Fruit fly (Drosophila melanogaster): Measurements from ENCODE around the gene Cox17.

Cox17 gene

dm6 chrX:15089146-15089698, 4.7 kb upstream of the Cox17 start, which contains the start of gene Rab3-GEF (continued):
- TF ChIP-seq en (GFP tag; optimal IDR thresholded peaks at IDR 0.05), result no peak
- TF ChIP-seq Max (GFP tag; optimal IDR thresholded peaks at IDR 0.05), result no peak
- no peak for TF ChIP-seq Dip2 (GFP tag; IDR thresholded peaks at IDR 0.05)
- TF ChIP-seq CG16779 (GFP tag; IDR thresholded peaks at IDR 0.05), result peak; percentile 64; the same call in 1 of the 2 replicates
- TF ChIP-seq prd (optimal IDR thresholded peaks at IDR 0.05), result no peak
- TF ChIP-seq prd (GFP tag; IDR thresholded peaks at IDR 0.05), result no peak
- TF ChIP-seq HLH4C (GFP tag; IDR thresholded peaks at IDR 0.05; ENCODE audit: partially characterized antibody), result no peak

dm6 chrX:15085777-15086510, 1.4 kb upstream of the Cox17 start, which contains the start of the genes CG15027 and Dbct:
TSS of gene CG15027 (minus strand) at chrX:15085827.
TSS of gene Dbct (plus strand) at chrX:15086125.
- TF ChIP-seq NK7.1 (GFP tag; optimal IDR thresholded peaks at IDR 0.05) (no peak), cas (GFP tag; IDR thresholded peaks at IDR 0.05) (no peak), lab (GFP tag; optimal IDR thresholded peaks at IDR 0.05) (peak; percentile 60), H2.0 (GFP tag; IDR thresholded peaks at IDR 0.05) (peak; percentile 32; the same call in 1 of the 2 replicates), CG18262 (tag; optimal IDR thresholded peaks at IDR 0.05) (peak; percentile 56), Med (GFP tag) (peak; percentile 69), lilli (GFP tag; optimal IDR thresholded peaks at IDR 0.05) (peak; percentile 60), CG4424 (GFP tag; optimal IDR thresholded peaks at IDR 0.05) (peak; percentile 61), HLH54F (GFP tag; optimal IDR thresholded peaks at IDR 0.05) (no peak), CG32772 (GFP tag; IDR thresholded peaks at IDR 0.05) (peak; percentile 67), wor (GFP tag; IDR thresholded peaks at IDR 0.05) (peak; percentile 49; the same call in 1 of the 2 replicates), Abd-B (GFP tag; optimal IDR thresholded peaks at IDR 0.05) (peak; percentile 48), grn (GFP tag; optimal IDR thresholded peaks at IDR 0.05) (no peak), CG17829 (tag; optimal IDR thresholded peaks at IDR 0.05) (peak; percentile 76), CG6654 (GFP tag; optimal IDR thresholded peaks at IDR 0.05) (no peak), ac (GFP tag; optimal IDR thresholded peaks at IDR 0.05) (no peak), Nf-YC (tag; optimal IDR thresholded peaks at IDR 0.05) (peak; percentile 76), lola (GFP tag; optimal IDR thresholded peaks at IDR 0.05) (peak in 1 of 3 experiments; percentile 69), Camta (GFP tag; optimal IDR thresholded peaks at IDR 0.05) (no peak), stwl (tag; optimal IDR thresholded peaks at IDR 0.05) (peak; percentile 39), CG14441 (GFP tag; IDR thresholded peaks at IDR 0.05) (peak; percentile 67), dati (GFP tag; IDR thresholded peaks at IDR 0.05) (no peak), Vsx1 (GFP tag; optimal IDR thresholded peaks at IDR 0.05) (no peak), CG11398 (GFP tag; optimal IDR thresholded peaks at IDR 0.05) (no peak), inv (GFP tag; IDR thresholded peaks at IDR 0.05; ENCODE audit: partially characterized antibody) (peak; percentile 62), CG42726 (GFP tag; IDR thresholded peaks at IDR 0.05; ENCODE audit: partially characterized antibody) (no peak), CG4820 (GFP tag; optimal IDR thresholded peaks at IDR 0.05) (peak; percentile 44), CG30403 (GFP tag; optimal IDR thresholded peaks at IDR 0.05) (peak; percentile 76), slbo (GFP tag; IDR thresholded peaks at IDR 0.05) (peak; percentile 72), Aef1 (GFP tag; IDR thresholded peaks at IDR 0.05) (peak; percentile 64), sna (GFP tag; IDR thresholded peaks at IDR 0.05; ENCODE audit: partially characterized antibody) (peak; percentile 80), HLH3B (GFP tag; IDR thresholded peaks at IDR 0.05) (peak; percentile 58; the same call in 1 of the 2 replicates), tio (GFP tag; optimal IDR thresholded peaks at IDR 0.05) (peak; percentile 24), CG1233 (GFP tag; optimal IDR thresholded peaks at IDR 0.05) (peak; percentile 58), rib (GFP tag; IDR thresholded peaks at IDR 0.05) (0 out of 2 replicates have a peak, but pooled peaks have one; percentile 34), Kr (GFP tag; optimal IDR thresholded peaks at IDR 0.05) (no peak), fru (optimal IDR thresholded peaks at IDR 0.05) (no peak), CG5953 (GFP tag; IDR thresholded peaks at IDR 0.05) (no peak), CG9817 (tag; optimal IDR thresholded peaks at IDR 0.05) (peak; percentile 74), CG12155 (GFP tag; optimal IDR thresholded peaks at IDR 0.05) (peak; percentile 63), dmrt99B (tag; optimal IDR thresholded peaks at IDR 0.05) (peak; percentile 52)

All from whole organism, embryonic.